Worm (Caenorhabditis elegans) whole organism, mixed stage, embryonic: ENCODE measurements around the gene F29B9.8.

Source experiments
- M03D4.4 ChIP-seq: sonication (generic microtip); optimal IDR thresholded peaks from 2 replicates; lab custom pipeline; 2017; ENCODE audit warnings: mild to moderate bottlenecking, missing genetic modification characterization, missing compliant biosample characterization
- bed-3 ChIP-seq: fragments of 200-800 bp; sonication (Bioruptor generic); optimal IDR thresholded peaks from 3 replicates; lab custom pipeline; 2018; ENCODE audit warnings: mild to moderate bottlenecking, missing genetic modification characterization, moderate library complexity, missing compliant biosample characterization
- blmp-1 ChIP-seq: fragments of 150-350 bp; optimal IDR thresholded peaks from 2 replicates; lab custom pipeline; 2014; ENCODE audit warnings: missing biosample characterization, missing genetic modification characterization
- ceh-39 ChIP-seq: fragments of 150-350 bp; optimal IDR thresholded peaks from 2 replicates; lab custom pipeline; 2014; ENCODE audit warnings: missing biosample characterization, missing genetic modification characterization
- ceh-43 ChIP-seq: fragments of 200-800 bp; sonication (Bioruptor generic); optimal IDR thresholded peaks from 2 replicates; lab custom pipeline; 2018; ENCODE audit warnings: mild to moderate bottlenecking, missing genetic modification characterization, moderate library complexity, missing compliant biosample characterization
- ceh-83 ChIP-seq: fragments of 200-800 bp; sonication (Bioruptor generic); optimal IDR thresholded peaks from 2 replicates; lab custom pipeline; 2018; ENCODE audit warnings: mild to moderate bottlenecking, missing genetic modification characterization, missing compliant biosample characterization
- ces-1 ChIP-seq: fragments of 150-350 bp; optimal IDR thresholded peaks from 2 replicates; lab custom pipeline; 2014; ENCODE audit warnings: missing biosample characterization, missing genetic modification reagents, missing genetic modification characterization
- cnd-1 ChIP-seq: fragments of 200-800 bp; sonication (Bioruptor generic); optimal IDR thresholded peaks from 2 replicates; lab custom pipeline; 2018; ENCODE audit warnings: mild to moderate bottlenecking, missing genetic modification characterization, missing compliant biosample characterization
- drap-1 ChIP-seq: fragments of 200-800 bp; sonication (Bioruptor generic); optimal IDR thresholded peaks from 3 replicates; lab custom pipeline; 2018; ENCODE audit warnings: mild to moderate bottlenecking, missing genetic modification characterization, missing compliant biosample characterization
- elt-1 ChIP-seq: sonication (generic microtip); optimal IDR thresholded peaks from 2 replicates; lab custom pipeline; 2017; ENCODE audit warnings: missing genetic modification characterization, mild to moderate bottlenecking, missing compliant biosample characterization, antibody characterized with exemption, moderate library complexity, borderline replicate concordance; ENCODE audit not compliant: insufficient read depth
- elt-3 ChIP-seq: fragments of 150-350 bp; optimal IDR thresholded peaks from 2 replicates; lab custom pipeline; 2014; ENCODE audit warnings: missing biosample characterization, missing genetic modification characterization
- flh-1 ChIP-seq: fragments of 200-800 bp; sonication (Bioruptor generic); optimal IDR thresholded peaks from 2 replicates; lab custom pipeline; 2018; ENCODE audit warnings: mild to moderate bottlenecking, missing genetic modification characterization, moderate library complexity, missing compliant biosample characterization
- ham-2 ChIP-seq: fragments of 200-800 bp; sonication (Bioruptor generic); optimal IDR thresholded peaks from 2 replicates; lab custom pipeline; 2018; ENCODE audit warnings: mild to moderate bottlenecking, missing genetic modification characterization, missing compliant biosample characterization
- hlh-1 ChIP-seq: fragments of 150-350 bp; optimal IDR thresholded peaks from 2 replicates; lab custom pipeline; 2014; ENCODE audit warnings: missing biosample characterization, missing genetic modification reagents, missing genetic modification characterization
- lin-13 ChIP-seq: fragments of 150-350 bp; optimal IDR thresholded peaks from 2 replicates; lab custom pipeline; 2014; ENCODE audit warnings: missing biosample characterization, missing genetic modification characterization
- lin-32 ChIP-seq: fragments of 200-800 bp; sonication (Bioruptor generic); optimal IDR thresholded peaks from 2 replicates; lab custom pipeline; 2018; ENCODE audit warnings: mild to moderate bottlenecking, missing genetic modification characterization, missing compliant biosample characterization
- lsy-2 ChIP-seq: fragments of 150-350 bp; optimal IDR thresholded peaks from 2 replicates; lab custom pipeline; 2014; ENCODE audit warnings: missing biosample characterization, missing genetic modification characterization
- mab-5 ChIP-seq: fragments of 150-350 bp; optimal IDR thresholded peaks from 2 replicates; lab custom pipeline; 2014; ENCODE audit warnings: missing biosample characterization, missing genetic modification characterization
- mep-1 ChIP-seq: fragments of 150-350 bp; optimal IDR thresholded peaks from 2 replicates; lab custom pipeline; 2017; ENCODE audit warnings: missing biosample characterization, missing genetic modification reagents, missing genetic modification characterization, inconsistent platforms
- mls-2 ChIP-seq: sonication (generic microtip); optimal IDR thresholded peaks from 2 replicates; lab custom pipeline; 2016; ENCODE audit warnings: mild to moderate bottlenecking, missing genetic modification characterization, moderate library complexity, missing compliant biosample characterization
- nhr-12 ChIP-seq: fragments of 150-350 bp; optimal IDR thresholded peaks from 2 replicates; lab custom pipeline; 2014; ENCODE audit warnings: missing biosample characterization, missing genetic modification characterization
- nhr-2 ChIP-seq: fragments of 150-350 bp; optimal IDR thresholded peaks from 2 replicates; lab custom pipeline; 2014; ENCODE audit warnings: missing biosample characterization, missing genetic modification characterization
- nhr-237 ChIP-seq: fragments of 150-350 bp; optimal IDR thresholded peaks from 2 replicates; lab custom pipeline; 2014; ENCODE audit warnings: missing biosample characterization, missing genetic modification characterization
- nhr-28 ChIP-seq: fragments of 150-350 bp; optimal IDR thresholded peaks from 2 replicates; lab custom pipeline; 2014; ENCODE audit warnings: missing biosample characterization, missing genetic modification characterization
- nhr-76 ChIP-seq: sonication (generic microtip); optimal IDR thresholded peaks from 2 replicates; lab custom pipeline; 2017; ENCODE audit warnings: missing biosample characterization, missing genetic modification characterization
- pha-4 ChIP-seq: fragments of 150-350 bp; optimal IDR thresholded peaks from 2 replicates; lab custom pipeline; 2018; ENCODE audit warnings: missing biosample characterization, missing genetic modification reagents, missing genetic modification characterization
- sem-2 ChIP-seq: fragments of 200-800 bp; sonication (Bioruptor generic); optimal IDR thresholded peaks from 2 replicates; lab custom pipeline; 2018; ENCODE audit warnings: mild to moderate bottlenecking, missing genetic modification characterization, missing compliant biosample characterization
- snpc-4 ChIP-seq: fragments of 150-350 bp; optimal IDR thresholded peaks from 2 replicates; lab custom pipeline; 2014; ENCODE audit warnings: missing biosample characterization, missing genetic modification characterization
- sptf-1 ChIP-seq: sonication (generic microtip); optimal IDR thresholded peaks from 2 replicates; lab custom pipeline; 2017; ENCODE audit warnings: mild to moderate bottlenecking, missing genetic modification characterization, moderate library complexity, missing compliant biosample characterization
- tbx-8 ChIP-seq: fragments of 200-800 bp; sonication (Bioruptor generic); optimal IDR thresholded peaks from 2 replicates; lab custom pipeline; 2018; ENCODE audit warnings: mild to moderate bottlenecking, missing genetic modification characterization, moderate library complexity, missing compliant biosample characterization
- unc-120 ChIP-seq: sonication (generic microtip); optimal IDR thresholded peaks from 2 replicates; lab custom pipeline; 2017; ENCODE audit warnings: missing genetic modification characterization, missing compliant biosample characterization; ENCODE audit not compliant: poor library complexity, severe bottlenecking
- unc-39 ChIP-seq: fragments of 150-350 bp; optimal IDR thresholded peaks from 2 replicates; lab custom pipeline; 2014; ENCODE audit warnings: missing biosample characterization, missing genetic modification characterization
- unc-62 ChIP-seq: fragments of 150-350 bp; optimal IDR thresholded peaks from 2 replicates; lab custom pipeline; 2014; ENCODE audit warnings: missing biosample characterization, missing genetic modification reagents, missing genetic modification characterization
- zip-8 ChIP-seq: fragments of 150-350 bp; optimal IDR thresholded peaks from 2 replicates; lab custom pipeline; 2014; ENCODE audit warnings: missing biosample characterization, missing genetic modification characterization
- ztf-11 ChIP-seq: fragments of 150-350 bp; optimal IDR thresholded peaks from 2 replicates; lab custom pipeline; 2014; ENCODE audit warnings: missing biosample characterization, missing genetic modification characterization

The F29B9.8 gene

DNA sequence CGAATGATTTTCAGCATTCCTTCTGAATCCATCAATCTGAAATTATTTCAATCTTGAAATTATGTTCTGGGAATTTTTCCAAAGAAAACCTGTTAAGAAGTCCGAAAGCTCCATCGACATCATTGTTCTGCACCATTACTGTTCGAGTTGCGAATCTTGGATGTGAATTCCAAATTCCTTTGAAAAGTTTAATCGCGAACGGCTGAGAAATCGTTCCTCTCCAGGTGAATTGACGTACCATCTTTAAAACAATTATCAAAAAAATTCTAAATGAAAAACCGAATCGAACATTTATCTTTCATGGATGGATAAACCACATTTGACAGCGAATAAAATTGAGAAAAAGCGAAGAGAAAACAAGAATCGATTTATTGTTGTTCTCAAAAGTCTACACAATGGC is 11.8 kb downstream of the F29B9.8 start, which contains the start of gene mrps-21:
TSS of gene mrps-21 (minus strand) at position 241 of the 400 bp plus-strand sequence.
- TF ChIP-seq mep-1 (tag; lab: Kevin White, UChicago) = no peak
- TF ChIP-seq blmp-1 = no peak
- TF ChIP-seq nhr-76 (tag; lab: Kevin White, UChicago) = no peak
- no peak for TF ChIP-seq ceh-39 (tag; lab: Kevin White, UChicago)
- TF ChIP-seq lsy-2 (tag; lab: Kevin White, UChicago) = no peak
- TF ChIP-seq bed-3 (GFP tag; lab: Kevin White, UChicago) = no peak
- no peak for TF ChIP-seq flh-1 (GFP tag; lab: Kevin White, UChicago)

DNA sequence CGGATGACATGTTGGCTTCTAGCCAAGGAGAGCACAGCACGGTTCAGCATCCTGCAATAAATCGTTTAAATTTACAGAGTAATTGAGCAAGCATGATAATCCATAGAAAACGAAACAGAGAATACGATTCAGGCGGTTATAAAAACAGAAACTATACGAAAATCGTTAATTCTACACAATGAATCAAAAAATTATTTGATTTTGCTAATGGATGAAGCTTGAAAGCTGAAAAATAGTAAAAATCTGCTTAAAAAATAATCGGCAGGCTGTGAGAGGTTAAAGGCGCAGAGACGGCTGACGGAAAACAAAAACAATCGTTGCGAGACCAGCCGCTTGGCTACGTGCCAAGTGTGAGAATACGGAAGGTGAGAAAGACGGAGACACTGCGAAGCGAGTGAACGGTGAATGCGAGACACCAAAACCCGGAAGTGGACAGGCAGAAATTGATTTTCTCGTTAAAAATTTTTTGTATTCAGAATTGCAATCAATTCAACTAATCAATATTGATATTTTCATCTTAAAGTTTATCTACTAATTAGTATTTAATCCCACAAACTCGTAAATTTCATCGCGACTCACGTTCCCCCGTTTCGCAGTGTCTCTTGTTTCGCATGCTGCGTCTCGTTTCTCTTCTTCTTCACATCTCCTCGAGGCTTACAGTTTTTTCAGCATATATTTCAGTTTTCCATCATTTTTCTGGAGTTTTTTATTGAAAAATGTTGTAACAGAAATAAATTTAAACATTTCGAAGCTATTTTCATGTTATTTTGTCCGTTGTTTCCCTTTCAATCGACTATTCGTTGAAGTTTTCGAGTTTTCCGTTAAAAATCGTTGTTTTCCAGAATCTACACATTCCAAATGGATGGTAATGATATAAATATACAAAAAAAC is 12.9 kb downstream of the F29B9.8 start, which contains the start of the genes F29B9.11 and jmjd-1.2:
TSS of gene F29B9.11 (minus strand) at position 51 of the 891 bp plus-strand sequence.
TSS of gene jmjd-1.2 (plus strand) at position 841 of the 891 bp plus-strand sequence.
- TF ChIP-seq nhr-2 (tag; lab: Kevin White, UChicago) = no peak
- peak; percentile 77 for TF ChIP-seq drap-1 (GFP tag; lab: Kevin White, UChicago)
- no peak for TF ChIP-seq unc-39
- peak; percentile 48 for TF ChIP-seq sem-2 (GFP tag; lab: Kevin White, UChicago)
- no peak for TF ChIP-seq unc-62 (GFP tag; lab: Kevin White, UChicago)
- TF ChIP-seq nhr-12 (tag; lab: Kevin White, UChicago) = no peak
- TF ChIP-seq hlh-1 (tag; lab: Kevin White, UChicago) = peak; percentile 22
- TF ChIP-seq mls-2 (tag; lab: Kevin White, UChicago) = peak; percentile 77
- TF ChIP-seq ztf-11 (tag; lab: Kevin White, UChicago) = no peak
- no peak for TF ChIP-seq blmp-1
- peak; percentile 34 for TF ChIP-seq ceh-39 (tag; lab: Kevin White, UChicago)
- TF ChIP-seq elt-1 (tag; lab: Kevin White, UChicago) = no peak
- no peak for TF ChIP-seq nhr-28 (tag; lab: Kevin White, UChicago)
- TF ChIP-seq bed-3 (GFP tag; lab: Kevin White, UChicago) = peak; percentile 47
- TF ChIP-seq tbx-8 (GFP tag; lab: Kevin White, UChicago) = peak; percentile 57
- no peak for TF ChIP-seq zip-8 (tag; lab: Kevin White, UChicago)
- peak; percentile 60 for TF ChIP-seq ceh-83 (GFP tag; lab: Kevin White, UChicago)
- TF ChIP-seq sptf-1 (tag; lab: Kevin White, UChicago) = peak; percentile 80
- TF ChIP-seq ham-2 (GFP tag; lab: Kevin White, UChicago) = peak; percentile 61
- TF ChIP-seq lin-13 (tag; lab: Kevin White, UChicago) = peak; percentile 75
- no peak for TF ChIP-seq snpc-4 (tag; lab: Kevin White, UChicago)
- TF ChIP-seq elt-3 (tag; lab: Kevin White, UChicago) = no peak
- TF ChIP-seq M03D4.4 (tag; lab: Kevin White, UChicago) = no peak
- no peak for TF ChIP-seq nhr-76 (tag; lab: Kevin White, UChicago)
- TF ChIP-seq mep-1 (tag; lab: Kevin White, UChicago) = peak; percentile 77
- TF ChIP-seq mab-5 = no peak
- TF ChIP-seq flh-1 (GFP tag; lab: Kevin White, UChicago) = no peak
- peak; percentile 75 for TF ChIP-seq cnd-1
- TF ChIP-seq lin-32 = peak; percentile 55
- peak; percentile 89 for TF ChIP-seq nhr-237 (tag; lab: Kevin White, UChicago)
- TF ChIP-seq lsy-2 (tag; lab: Kevin White, UChicago) = peak; percentile 68
- TF ChIP-seq unc-120 = peak; percentile 30
- peak; percentile 28 for TF ChIP-seq pha-4 (tag; lab: Kevin White, UChicago)
- peak; percentile 70 for TF ChIP-seq ces-1 (GFP tag; lab: Kevin White, UChicago)
- peak; percentile 5 for TF ChIP-seq ceh-43

DNA sequence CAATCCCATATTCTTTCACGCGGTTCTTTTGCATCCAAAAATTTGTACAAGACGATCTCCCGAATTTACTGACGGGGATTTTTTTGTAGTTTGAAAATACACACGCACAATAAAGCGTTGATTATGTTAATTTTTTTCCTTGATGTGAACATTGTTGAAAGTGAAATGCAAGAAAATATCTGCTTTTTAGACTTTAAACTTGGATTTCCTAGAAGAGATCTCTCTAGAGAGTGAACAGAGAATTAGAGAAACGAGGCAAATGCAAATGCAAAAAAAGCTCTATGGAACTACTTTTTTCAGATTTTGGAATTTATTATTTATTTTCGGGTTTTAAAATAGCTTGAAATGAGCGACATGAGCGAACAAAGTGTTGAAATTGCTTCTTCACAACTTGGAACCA is 17.6 kb downstream of the F29B9.8 start, which contains the start of gene F29B9.1:
TSS of gene F29B9.1 (plus strand) at position 301 of the 400 bp plus-strand sequence.
- TF ChIP-seq unc-120 (no peak), lin-13 (tag; lab: Kevin White, UChicago) (no peak), nhr-2 (tag; lab: Kevin White, UChicago) (no peak), sptf-1 (tag; lab: Kevin White, UChicago) (no peak), ztf-11 (tag; lab: Kevin White, UChicago) (no peak), sem-2 (GFP tag; lab: Kevin White, UChicago) (no peak), nhr-76 (tag; lab: Kevin White, UChicago) (no peak), elt-3 (tag; lab: Kevin White, UChicago) (no peak)
- TF ChIP-seq, all 35 proteins: peak for 0
